Worm (Caenorhabditis elegans) whole organism, late embryonic: Measurements from ENCODE around the gene nhr-256.
A peak's percentile ranks its signal among the peaks of the same experiment; 100 is the strongest.

Experiments used
- C08G9.2 ChIP-seq: sonication (generic microtip); optimal IDR thresholded peaks from 2 replicates; lab custom pipeline; 2016; ENCODE audit warnings: mild to moderate bottlenecking, missing genetic modification characterization, moderate library complexity, missing compliant biosample characterization
- K09A11.1 ChIP-seq: sonication (generic microtip); optimal IDR thresholded peaks from 2 replicates; lab custom pipeline; 2017; ENCODE audit warnings: antibody characterized with exemption, mild to moderate bottlenecking, missing genetic modification characterization, missing compliant biosample characterization; ENCODE audit not compliant: insufficient read depth
- ceh-14 ChIP-seq: sonication (generic microtip); optimal IDR thresholded peaks from 2 replicates; lab custom pipeline; 2016; ENCODE audit warnings: missing genotype, missing genetic modification characterization, missing compliant biosample characterization
- ceh-18 ChIP-seq: sonication (generic microtip); optimal IDR thresholded peaks from 2 replicates; lab custom pipeline; 2016; ENCODE audit warnings: missing genetic modification characterization, missing compliant biosample characterization
- ceh-22 ChIP-seq: sonication (generic microtip); optimal IDR thresholded peaks from 2 replicates; lab custom pipeline; 2017; ENCODE audit warnings: missing biosample characterization, missing genetic modification characterization
- ceh-24 ChIP-seq: sonication (generic microtip); optimal IDR thresholded peaks from 2 replicates; lab custom pipeline; 2016; ENCODE audit warnings: mild to moderate bottlenecking, missing genetic modification characterization, missing compliant biosample characterization
- ceh-30 ChIP-seq: fragments of 150-350 bp; optimal IDR thresholded peaks from 2 replicates; lab custom pipeline; 2014; ENCODE audit warnings: missing biosample characterization, missing genetic modification characterization
- ceh-45 ChIP-seq: fragments of 200-800 bp; sonication (Bioruptor generic); IDR thresholded peaks from 2 replicates; pipeline ENCODE4 v1.3.6; 2022; ENCODE audit warnings: missing genetic modification reagents, missing genetic modification characterization, missing compliant biosample characterization
- ceh-9 ChIP-seq: sonication (generic microtip); optimal IDR thresholded peaks from 2 replicates; lab custom pipeline; 2016; ENCODE audit warnings: mild to moderate bottlenecking, missing genetic modification characterization, inconsistent platforms, missing compliant biosample characterization
- che-1 ChIP-seq: sonication (generic microtip); optimal IDR thresholded peaks from 2 replicates; lab custom pipeline; 2016; ENCODE audit warnings: mild to moderate bottlenecking, missing genetic modification characterization, missing compliant biosample characterization
- dmd-4 ChIP-seq: sonication (generic microtip); optimal IDR thresholded peaks from 2 replicates; lab custom pipeline; 2016; ENCODE audit warnings: borderline replicate concordance, missing genetic modification characterization, missing compliant biosample characterization
- dve-1 ChIP-seq: sonication (generic microtip); optimal IDR thresholded peaks from 2 replicates; lab custom pipeline; 2017; ENCODE audit warnings: antibody characterized with exemption, mild to moderate bottlenecking, missing genetic modification characterization, missing compliant biosample characterization
- eyg-1 ChIP-seq: sonication (generic microtip); optimal IDR thresholded peaks from 2 replicates; lab custom pipeline; 2016; ENCODE audit warnings: missing genotype, missing genetic modification characterization, missing compliant biosample characterization
- fax-1 ChIP-seq: sonication (generic microtip); optimal IDR thresholded peaks from 2 replicates; lab custom pipeline; 2016; ENCODE audit warnings: missing genotype, missing genetic modification characterization, missing compliant biosample characterization
- fkh-6 ChIP-seq: sonication (generic microtip); optimal IDR thresholded peaks from 2 replicates; lab custom pipeline; 2016; ENCODE audit warnings: missing genetic modification characterization, missing compliant biosample characterization
- hlh-13 ChIP-seq: fragments of 200-800 bp; sonication (Bioruptor generic); optimal IDR thresholded peaks from 2 replicates; lab custom pipeline; 2018; ENCODE audit warnings: mild to moderate bottlenecking, missing genetic modification characterization, missing compliant biosample characterization
- hlh-15 ChIP-seq: sonication (generic microtip); optimal IDR thresholded peaks from 2 replicates; lab custom pipeline; 2016; ENCODE audit warnings: missing genetic modification characterization, missing compliant biosample characterization
- hlh-30 ChIP-seq: sonication (generic microtip); optimal IDR thresholded peaks from 2 replicates; lab custom pipeline; 2017; ENCODE audit warnings: antibody characterized with exemption, missing genetic modification characterization, missing compliant biosample characterization; ENCODE audit not compliant: insufficient read depth
- hlh-6 ChIP-seq: sonication (generic microtip); optimal IDR thresholded peaks from 2 replicates; lab custom pipeline; 2016; ENCODE audit warnings: missing genotype, missing genetic modification characterization, missing compliant biosample characterization
- lim-6 ChIP-seq: sonication (generic microtip); optimal IDR thresholded peaks from 2 replicates; lab custom pipeline; 2016; ENCODE audit warnings: missing genetic modification characterization, missing compliant biosample characterization
- lin-11 ChIP-seq: fragments of 200-800 bp; sonication (Bioruptor generic); optimal IDR thresholded peaks from 2 replicates; lab custom pipeline; 2018; ENCODE audit warnings: mild to moderate bottlenecking, missing genetic modification characterization, missing compliant biosample characterization
- madf-2 ChIP-seq: sonication (generic microtip); optimal IDR thresholded peaks from 2 replicates; lab custom pipeline; 2017; ENCODE audit warnings: missing genetic modification characterization, missing compliant biosample characterization
- mec-3 ChIP-seq: sonication (generic microtip); optimal IDR thresholded peaks from 2 replicates; lab custom pipeline; 2016; ENCODE audit warnings: borderline replicate concordance, missing genetic modification characterization, missing compliant biosample characterization
- nfya-1 ChIP-seq: sonication (generic microtip); optimal IDR thresholded peaks from 2 replicates; lab custom pipeline; 2017; ENCODE audit warnings: missing genetic modification characterization, mild to moderate bottlenecking, missing compliant biosample characterization, antibody characterized with exemption, moderate library complexity
- nhr-232 ChIP-seq: sonication (generic microtip); optimal IDR thresholded peaks from 2 replicates; lab custom pipeline; 2016; ENCODE audit warnings: missing genetic modification characterization, missing compliant biosample characterization
- pax-1 ChIP-seq: fragments of 150-350 bp; optimal IDR thresholded peaks from 2 replicates; lab custom pipeline; 2014; ENCODE audit warnings: missing biosample characterization, missing genetic modification characterization
- pros-1 ChIP-seq: fragments of 150-350 bp; optimal IDR thresholded peaks from 2 replicates; lab custom pipeline; 2014; ENCODE audit warnings: missing biosample characterization, missing genetic modification reagents, missing genetic modification characterization
- ref-2 ChIP-seq: sonication (generic microtip); optimal IDR thresholded peaks from 2 replicates; lab custom pipeline; 2016; ENCODE audit warnings: missing genetic modification characterization, missing compliant biosample characterization
- sdc-2 ChIP-seq: sonication (generic microtip); optimal IDR thresholded peaks from 2 replicates; lab custom pipeline; 2016; ENCODE audit warnings: missing genotype, missing genetic modification characterization, missing compliant biosample characterization
- sox-4 ChIP-seq: sonication (generic microtip); optimal IDR thresholded peaks from 2 replicates; lab custom pipeline; 2017; ENCODE audit warnings: mild to moderate bottlenecking, missing genetic modification characterization, inconsistent platforms, missing compliant biosample characterization
- syd-9 ChIP-seq: sonication (generic microtip); optimal IDR thresholded peaks from 2 replicates; lab custom pipeline; 2016; ENCODE audit warnings: mild to moderate bottlenecking, missing genetic modification characterization, moderate library complexity, missing compliant biosample characterization
- tbx-2 ChIP-seq: sonication (generic microtip); optimal IDR thresholded peaks from 2 replicates; lab custom pipeline; 2016; ENCODE audit warnings: missing genetic modification characterization, missing compliant biosample characterization
- unc-42 ChIP-seq: sonication (generic microtip); optimal IDR thresholded peaks from 2 replicates; lab custom pipeline; 2016; ENCODE audit warnings: missing genotype, missing genetic modification characterization, missing compliant biosample characterization
- unc-55 ChIP-seq: sonication (generic microtip); optimal IDR thresholded peaks from 2 replicates; lab custom pipeline; 2017; ENCODE audit warnings: missing biosample characterization, missing genetic modification reagents, missing genetic modification characterization
- unc-86 ChIP-seq: sonication (generic microtip); optimal IDR thresholded peaks from 2 replicates; lab custom pipeline; 2016; ENCODE audit warnings: missing genetic modification characterization, missing compliant biosample characterization
- zip-5 ChIP-seq: sonication (generic microtip); optimal IDR thresholded peaks from 2 replicates; lab custom pipeline; 2016; ENCODE audit warnings: missing genetic modification characterization, missing compliant biosample characterization

nhr-256 gene

DNA sequence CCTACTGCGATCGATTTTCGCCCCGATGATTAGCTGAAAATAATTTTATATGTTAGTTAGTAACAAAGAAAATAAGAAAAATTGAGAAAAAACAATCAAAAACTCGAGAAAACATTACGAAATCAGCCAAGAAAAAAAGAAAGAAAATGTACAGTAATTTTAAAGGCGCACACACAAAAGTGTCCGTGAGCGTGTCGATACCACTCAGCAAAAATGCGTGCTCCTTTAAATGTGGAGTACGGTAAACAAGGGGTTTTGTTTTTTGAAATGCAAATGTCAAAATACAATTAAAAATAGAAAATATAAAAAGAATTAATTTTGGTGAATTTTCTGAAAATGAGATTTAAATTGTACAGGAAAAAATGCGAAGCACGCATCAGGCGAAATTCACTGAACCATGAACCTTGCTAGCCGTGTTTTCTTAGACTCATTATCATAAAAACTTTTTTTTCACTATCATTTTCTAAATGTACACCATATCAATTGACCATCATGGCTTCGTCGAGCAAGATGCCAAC is 41.9 kb upstream of the nhr-256 start, which contains the start of gene srw-90:
Gene srw-90, plus strand, starts transcription at position 468 of the 518 bp plus-strand sequence.
- no peak for TF ChIP-seq hlh-15 (tag; lab: Kevin White, UChicago)
- no peak for TF ChIP-seq unc-86 (tag; lab: Kevin White, UChicago)
- no peak for TF ChIP-seq fkh-6 (tag; lab: Kevin White, UChicago)
- TF ChIP-seq madf-2 (tag; lab: Kevin White, UChicago) = no peak
- no peak for TF ChIP-seq lim-6 (tag; lab: Kevin White, UChicago)
- no peak for TF ChIP-seq unc-55 (GFP tag; lab: Kevin White, UChicago)
- no peak for TF ChIP-seq dve-1
- no peak for TF ChIP-seq hlh-6 (tag; lab: Kevin White, UChicago)
- TF ChIP-seq hlh-30 (tag; lab: Kevin White, UChicago) = no peak
- no peak for TF ChIP-seq unc-42 (tag; lab: Kevin White, UChicago)
- no peak for TF ChIP-seq che-1 (tag; lab: Kevin White, UChicago)
- no peak for TF ChIP-seq sdc-2 (tag; lab: Kevin White, UChicago)
- TF ChIP-seq, all 69 proteins: peak for 0

DNA sequence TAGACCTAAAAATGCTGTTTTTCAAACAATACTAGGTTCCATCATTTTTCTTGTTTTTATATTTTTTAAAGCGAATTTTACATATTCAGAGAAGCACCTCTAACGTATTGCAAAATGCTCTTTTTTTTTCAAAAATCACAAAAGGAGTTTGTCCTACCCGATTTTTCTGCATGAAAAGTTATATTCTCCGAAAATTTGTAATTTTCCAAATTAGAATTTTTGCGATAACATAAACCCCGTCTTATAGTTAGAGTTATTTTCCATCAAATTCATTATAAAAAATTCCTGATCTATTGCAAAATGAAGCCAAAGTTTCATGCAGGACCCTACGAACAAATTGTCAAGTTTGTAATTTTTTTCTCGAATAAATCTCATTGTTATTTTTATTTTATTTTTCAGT is 35.1 kb upstream of the nhr-256 start, which contains the start of gene srw-99:
Gene srw-99, plus strand, starts transcription at position 301 of the 400 bp plus-strand sequence.
- TF ChIP-seq fax-1 = no peak
- no peak for TF ChIP-seq mec-3
- TF ChIP-seq tbx-2 (tag; lab: Kevin White, UChicago) = no peak
- TF ChIP-seq pros-1 = no peak
- TF ChIP-seq ceh-9 = no peak
- TF ChIP-seq hlh-13 (GFP tag; lab: Kevin White, UChicago) = no peak
- no peak for TF ChIP-seq C08G9.2
- no peak for TF ChIP-seq syd-9 (tag; lab: Kevin White, UChicago)
- no peak for TF ChIP-seq ref-2
- no peak for TF ChIP-seq nfya-1 (tag; lab: Kevin White, UChicago)
- no peak for TF ChIP-seq ceh-22 (tag; lab: Kevin White, UChicago)
- TF ChIP-seq unc-55 (GFP tag; lab: Kevin White, UChicago) = no peak
- no peak for TF ChIP-seq hlh-15 (tag; lab: Kevin White, UChicago)
- TF ChIP-seq ceh-18 (tag; lab: Kevin White, UChicago) = no peak
- no peak for TF ChIP-seq unc-42 (tag; lab: Kevin White, UChicago)
- TF ChIP-seq zip-5 (tag; lab: Kevin White, UChicago) = no peak
- TF ChIP-seq dmd-4 = no peak

DNA sequence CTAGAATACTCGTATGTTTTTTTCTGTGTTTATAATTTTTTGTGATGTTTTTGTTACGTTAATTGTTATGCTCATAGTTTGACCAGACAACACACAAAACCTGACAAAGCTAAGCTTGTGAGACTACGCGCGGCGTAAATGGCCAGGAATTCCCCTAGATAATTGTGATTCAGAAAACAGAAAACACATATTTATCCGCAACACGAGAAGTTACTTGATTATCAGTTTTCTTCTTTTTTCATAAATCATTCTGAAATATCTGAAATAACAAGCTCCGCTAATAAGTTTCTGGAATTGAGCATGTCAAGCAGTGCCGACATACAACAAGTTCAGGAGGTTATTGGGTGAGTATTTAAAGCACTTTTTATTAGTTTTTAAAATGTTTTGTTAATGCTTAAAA is 32.7 kb upstream of the nhr-256 start, which contains the start of gene srw-100:
Gene srw-100, plus strand, starts transcription at position 301 of the 400 bp plus-strand sequence.
- no peak for TF ChIP-seq pax-1 (tag; lab: Kevin White, UChicago)
- TF ChIP-seq lin-11 = no peak
- TF ChIP-seq ceh-22 (tag; lab: Kevin White, UChicago) = no peak
- TF ChIP-seq ceh-14 (tag; lab: Kevin White, UChicago) = no peak
- TF ChIP-seq nhr-232 (tag; lab: Kevin White, UChicago) = no peak
- no peak for TF ChIP-seq ceh-24 (tag; lab: Kevin White, UChicago)
- no peak for TF ChIP-seq eyg-1 (tag; lab: Kevin White, UChicago)
- TF ChIP-seq ceh-30 (tag; lab: Kevin White, UChicago) = no peak
- TF ChIP-seq pros-1 = no peak
- TF ChIP-seq sox-4 (tag; lab: Kevin White, UChicago) = no peak
- TF ChIP-seq ceh-18 (tag; lab: Kevin White, UChicago) = no peak
- no peak for TF ChIP-seq dve-1
- no peak for TF ChIP-seq K09A11.1 (tag; lab: Kevin White, UChicago)

- TF ChIP-seq ceh-45 = 0 out of 2 replicates have a peak, but pooled peaks have one; percentile 67
- TF ChIP-seq, all 69 proteins: peak for 1; not testable (repeated sequence) for 68
Measured at ce11 chrV:1713761-1714160, 29.8 kb upstream of the nhr-256 start.
